Fruit fly (Drosophila melanogaster) whole organism, wandering third instar larva: Measurements from ENCODE around the gene Evi5.

Experiments
- Abd-B ChIP-seq: fragments of >200 bp; optimal IDR thresholded peaks from 2 replicates; lab custom pipeline; 2017; ENCODE audit warnings: missing biosample characterization, missing genetic modification characterization
- CG32264 ChIP-seq: fragments of 200-800 bp; sonication (Bioruptor generic); optimal IDR thresholded peaks from 2 replicates; lab custom pipeline; 2016; ENCODE audit warnings: missing biosample characterization, missing genetic modification characterization
- CrebA ChIP-seq: fragments of 200-800 bp; sonication (Bioruptor generic); optimal IDR thresholded peaks from 2 replicates; lab custom pipeline; 2016; ENCODE audit warnings: missing biosample characterization, mild to moderate bottlenecking, missing genetic modification characterization, borderline replicate concordance
- HLH106 ChIP-seq: fragments of 200-800 bp; optimal IDR thresholded peaks from 3 replicates; lab custom pipeline; 2019; ENCODE audit warnings: missing biosample characterization, mild to moderate bottlenecking, missing genetic modification characterization, moderate library complexity
- Hnf4 ChIP-seq: fragments of 200-800 bp; sonication (Bioruptor generic); optimal IDR thresholded peaks from 2 replicates; lab custom pipeline; 2016; ENCODE audit warnings: missing biosample characterization, mild to moderate bottlenecking, missing genetic modification characterization
- Hr78 ChIP-seq: fragments of >200 bp; optimal IDR thresholded peaks from 2 replicates; lab custom pipeline; 2017; ENCODE audit warnings: missing biosample characterization, missing genetic modification characterization
- Hr83 ChIP-seq: fragments of 200-300 bp; sonication (Bioruptor generic); optimal IDR thresholded peaks from 2 replicates; lab custom pipeline; 2016; ENCODE audit warnings: missing biosample characterization, mild to moderate bottlenecking, missing genetic modification characterization, moderate library complexity; ENCODE audit not compliant: poor library complexity, severe bottlenecking
- Jra ChIP-seq: sonication (Bioruptor generic); optimal IDR thresholded peaks from 2 replicates; lab custom pipeline; 2016; ENCODE audit warnings: missing biosample characterization, missing genetic modification characterization
- Mio ChIP-seq: sonication (Bioruptor generic); optimal IDR thresholded peaks from 2 replicates; lab custom pipeline; 2016; ENCODE audit warnings: missing biosample characterization, missing genetic modification characterization
- OdsH ChIP-seq: fragments of 200-800 bp; sonication (Bioruptor generic); optimal IDR thresholded peaks from 2 replicates; lab custom pipeline; 2016; ENCODE audit warnings: missing biosample characterization, mild to moderate bottlenecking, missing genetic modification characterization
- Rel ChIP-seq, 2 experiments: fragments of 200-800 bp; sonication (Bioruptor generic) in 1 of 2; optimal IDR thresholded peaks; 2 replicates in 1 of 2; 3 replicates in 1 of 2; lab custom pipeline; 2016 to 2019; ENCODE audit warnings: mild to moderate bottlenecking in 2 of 2, missing biosample characterization in 2 of 2, missing genetic modification characterization in 2 of 2, moderate library complexity in 1 of 2
- Sp1 ChIP-seq: fragments of 200-800 bp; sonication (Bioruptor generic); optimal IDR thresholded peaks from 3 replicates; lab custom pipeline; 2019; ENCODE audit warnings: missing biosample characterization, mild to moderate bottlenecking, missing genetic modification characterization, moderate library complexity
- Vsx2 ChIP-seq: fragments of 200-300, 225-300 bp; sonication (Bioruptor generic); optimal IDR thresholded peaks from 2 replicates; lab custom pipeline; 2018; ENCODE audit warnings: missing biosample characterization, missing genetic modification characterization; ENCODE audit not compliant: partially characterized antibody
- br ChIP-seq: fragments of 200-800 bp; sonication (Bioruptor generic); optimal IDR thresholded peaks from 2 replicates; lab custom pipeline; 2016; ENCODE audit warnings: missing biosample characterization, missing genetic modification characterization
- brk ChIP-seq: fragments of 200-800 bp; sonication (Bioruptor generic); optimal IDR thresholded peaks from 2 replicates; lab custom pipeline; 2016; ENCODE audit warnings: missing biosample characterization, mild to moderate bottlenecking, missing genetic modification characterization
- dmrt93B ChIP-seq: fragments of 200-800 bp; sonication (Bioruptor generic); optimal IDR thresholded peaks from 2 replicates; lab custom pipeline; 2018; ENCODE audit warnings: missing biosample characterization, mild to moderate bottlenecking, missing genetic modification characterization
- ey ChIP-seq: fragments of 200-800 bp; sonication (Bioruptor generic); optimal IDR thresholded peaks from 2 replicates; lab custom pipeline; 2016; ENCODE audit warnings: missing biosample characterization, missing genetic modification characterization
- foxo ChIP-seq, 2 experiments: fragments of 200-800 bp; sonication (Bioruptor generic); optimal IDR thresholded peaks; 2 replicates in 1 of 2; 3 replicates in 1 of 2; lab custom pipeline; 2016 to 2017; ENCODE audit warnings: missing biosample characterization in 2 of 2, missing genetic modification characterization in 2 of 2
- fru ChIP-seq: fragments of 200-800 bp; sonication (Bioruptor generic); optimal IDR thresholded peaks from 3 replicates; lab custom pipeline; 2016; ENCODE audit warnings: missing biosample characterization, mild to moderate bottlenecking, missing genetic modification characterization
- h ChIP-seq: fragments of 200-800 bp; sonication (Bioruptor generic); optimal IDR thresholded peaks from 3 replicates; lab custom pipeline; 2016; ENCODE audit warnings: missing biosample characterization, mild to moderate bottlenecking, missing genetic modification characterization
- jim ChIP-seq: fragments of 175-275, 200-325 bp; sonication (Bioruptor generic); optimal IDR thresholded peaks from 2 replicates; lab custom pipeline; 2016; ENCODE audit warnings: missing biosample characterization, mild to moderate bottlenecking, missing genetic modification characterization
- lola ChIP-seq: fragments of >200 bp; optimal IDR thresholded peaks from 2 replicates; lab custom pipeline; 2017; ENCODE audit warnings: missing biosample characterization, missing genetic modification characterization
- pan ChIP-seq: fragments of >200 bp; optimal IDR thresholded peaks from 2 replicates; lab custom pipeline; 2017
- psq ChIP-seq: fragments of 200-800 bp; sonication (Bioruptor generic); optimal IDR thresholded peaks from 3 replicates; lab custom pipeline; 2017; ENCODE audit warnings: missing biosample characterization, mild to moderate bottlenecking, missing genetic modification characterization, moderate library complexity
- rgr ChIP-seq: fragments of 200-800 bp; sonication (Bioruptor generic); optimal IDR thresholded peaks from 3 replicates; lab custom pipeline; 2016; ENCODE audit warnings: missing biosample characterization, mild to moderate bottlenecking, missing genetic modification characterization
- sage ChIP-seq: fragments of 200-800 bp; sonication (Bioruptor generic); optimal IDR thresholded peaks from 2 replicates; lab custom pipeline; 2016; ENCODE audit warnings: missing biosample characterization, mild to moderate bottlenecking, missing genetic modification characterization
- sv ChIP-seq: fragments of 200-800 bp; sonication (Bioruptor generic); optimal IDR thresholded peaks from 3 replicates; lab custom pipeline; 2016; ENCODE audit warnings: missing biosample characterization, missing genetic modification characterization
- tai ChIP-seq: sonication (Bioruptor generic); optimal IDR thresholded peaks from 2 replicates; lab custom pipeline; 2016; ENCODE audit warnings: missing biosample characterization, missing genetic modification characterization
- usp ChIP-seq: fragments of >200 bp; optimal IDR thresholded peaks from 2 replicates; lab custom pipeline; 2017; ENCODE audit warnings: missing biosample characterization, missing genetic modification characterization
- woc ChIP-seq: sonication (Bioruptor generic); optimal IDR thresholded peaks from 2 replicates; lab custom pipeline; 2016; ENCODE audit warnings: missing biosample characterization, mild to moderate bottlenecking, missing genetic modification characterization

The Evi5 gene

DNA sequence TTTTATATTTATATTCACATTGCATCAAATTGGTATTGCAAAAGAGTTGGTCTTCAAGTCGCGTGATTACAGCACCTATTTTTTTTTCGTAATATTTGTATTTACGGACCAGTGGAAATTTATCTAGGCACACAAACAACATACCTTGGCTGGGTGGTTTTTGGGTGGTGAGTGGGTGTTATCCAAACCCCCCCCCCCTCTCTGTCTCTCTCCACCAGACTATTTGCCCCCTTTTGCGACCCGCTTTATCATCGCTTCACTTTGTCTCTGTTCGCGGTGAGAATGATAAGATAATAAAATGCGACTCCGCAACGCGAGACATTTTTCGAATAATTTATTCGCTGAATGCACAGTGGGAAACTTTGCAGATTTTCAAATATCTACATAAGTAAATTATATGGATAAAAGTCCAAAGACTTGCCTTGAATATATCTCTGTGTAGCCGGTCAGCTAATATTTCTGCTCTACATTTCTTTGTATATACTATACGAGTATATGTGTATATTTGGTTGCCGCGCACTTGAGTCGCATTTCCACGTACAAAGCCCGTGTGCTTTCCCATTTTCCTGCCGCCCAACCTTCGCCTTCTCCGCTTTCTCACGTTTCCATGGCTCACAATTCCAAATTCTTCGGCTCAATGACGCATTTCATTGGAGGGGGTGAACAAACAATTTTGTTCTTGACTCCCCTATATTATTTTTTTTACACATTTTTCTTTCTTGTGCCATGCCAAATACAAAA lies 47.2 kb upstream of the Evi5 start:
- TF ChIP-seq rgr (GFP tag; lab: Kevin White, UChicago) (peak; percentile 7), fru (GFP tag; lab: Kevin White, UChicago) (peak; percentile 18), foxo (GFP tag; optimal IDR thresholded peaks at IDR 0.05; lab: Kevin White, UChicago) (peak in 1 of 2 experiments; percentile 30), sv (GFP tag; lab: Kevin White, UChicago) (no peak), lola (GFP tag; lab: Kevin White, UChicago) (no peak), dmrt93B (GFP tag; lab: Kevin White, UChicago) (no peak), Rel (GFP tag; optimal IDR thresholded peaks at IDR 0.05; lab: Kevin White, UChicago) (no peak), Rel (tag; optimal IDR thresholded peaks at IDR 0.05; lab: Kevin White, UChicago) (peak; percentile 88), psq (GFP tag; lab: Kevin White, UChicago) (peak; percentile 13), Hr78 (GFP tag; lab: Kevin White, UChicago) (no peak), h (peak; percentile 37), HLH106 (tag; lab: Kevin White, UChicago) (peak; percentile 16), OdsH (GFP tag; lab: Kevin White, UChicago) (no peak), CrebA (GFP tag; lab: Kevin White, UChicago) (no peak), ey (GFP tag; lab: Kevin White, UChicago) (no peak), Abd-B (GFP tag; lab: Kevin White, UChicago) (no peak)
- TF ChIP-seq, all 38 proteins: peak for 7

DNA sequence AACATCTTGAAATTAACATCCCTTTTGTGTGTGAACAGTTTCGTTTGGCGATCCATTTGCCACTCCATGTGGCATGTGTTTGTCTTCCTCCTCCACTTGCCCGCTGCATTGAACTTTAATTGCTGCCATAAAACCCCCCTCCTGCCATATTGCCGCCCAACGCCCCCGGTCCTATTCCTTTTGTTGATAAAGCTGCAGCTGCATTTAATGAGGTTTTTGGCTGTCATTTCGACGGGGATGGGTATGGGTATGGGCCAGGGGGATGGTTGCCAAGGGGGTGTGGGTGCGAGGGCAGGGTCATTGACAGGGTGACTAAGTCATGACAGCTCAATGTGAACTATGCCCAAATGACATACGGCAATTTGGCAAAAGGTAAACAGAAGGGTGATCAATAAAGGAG lies 46.1 kb upstream of the Evi5 start:
- TF ChIP-seq Rel (GFP tag; optimal IDR thresholded peaks at IDR 0.05; lab: Kevin White, UChicago) (no peak), Rel (tag; optimal IDR thresholded peaks at IDR 0.05; lab: Kevin White, UChicago) (peak; percentile 13), HLH106 (tag; lab: Kevin White, UChicago) (no peak)
- TF ChIP-seq, all 38 proteins: peak for 1

DNA sequence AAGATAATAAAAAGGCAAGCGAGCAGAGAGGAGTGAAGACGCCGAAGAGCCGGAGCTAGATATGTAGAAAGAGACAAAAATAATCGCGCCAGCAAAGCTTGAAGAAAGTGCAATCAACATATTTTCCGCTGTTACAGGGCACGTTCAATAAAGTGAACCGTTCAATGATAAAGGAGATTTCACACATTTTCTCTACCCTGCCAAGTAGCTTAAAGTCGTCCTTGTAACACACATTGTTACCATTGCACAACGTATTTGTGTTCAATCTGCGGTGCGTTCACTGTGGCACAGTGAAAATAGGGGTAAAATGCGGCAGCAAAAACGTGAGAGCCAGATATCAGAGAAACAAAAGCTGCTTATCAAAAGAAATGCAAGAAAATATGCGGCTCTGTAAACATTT lies 45.3 kb upstream of the Evi5 start:
- peak; percentile 79 for TF ChIP-seq fru (GFP tag; lab: Kevin White, UChicago)
- TF ChIP-seq Hnf4: peak; percentile 76
- peak; percentile 28 for TF ChIP-seq Mio
- peak; percentile 65 for TF ChIP-seq HLH106 (tag; lab: Kevin White, UChicago)
- TF ChIP-seq brk (GFP tag; lab: Kevin White, UChicago): no peak
- TF ChIP-seq ey (GFP tag; lab: Kevin White, UChicago): peak; percentile 77
- no peak for TF ChIP-seq usp (GFP tag; lab: Kevin White, UChicago)
- TF ChIP-seq rgr (GFP tag; lab: Kevin White, UChicago): peak; percentile 65
- TF ChIP-seq woc: peak; percentile 58
- peak; percentile 42 for TF ChIP-seq OdsH (GFP tag; lab: Kevin White, UChicago)
- TF ChIP-seq CrebA (GFP tag; lab: Kevin White, UChicago): no peak
- TF ChIP-seq Sp1: peak; percentile 54
- no peak for TF ChIP-seq Rel (GFP tag; optimal IDR thresholded peaks at IDR 0.05; lab: Kevin White, UChicago)
- TF ChIP-seq Rel (tag; optimal IDR thresholded peaks at IDR 0.05; lab: Kevin White, UChicago): peak; percentile 25
- TF ChIP-seq tai: peak; percentile 47
- peak; percentile 42 for TF ChIP-seq CG32264 (GFP tag; lab: Kevin White, UChicago)
- peak; percentile 66 for TF ChIP-seq Hr83 (GFP tag; lab: Kevin White, UChicago)
- peak; percentile 59 for TF ChIP-seq psq (GFP tag; lab: Kevin White, UChicago)
- peak; percentile 78 for TF ChIP-seq h
- TF ChIP-seq Jra: no peak
- peak; percentile 65 for TF ChIP-seq br
- peak in 1 of 2 experiments; percentile 82 for TF ChIP-seq foxo (GFP tag; optimal IDR thresholded peaks at IDR 0.05; lab: Kevin White, UChicago)
- peak; percentile 51 for TF ChIP-seq dmrt93B (GFP tag; lab: Kevin White, UChicago)
- no peak for TF ChIP-seq pan (lab: Kevin White, UChicago)

DNA sequence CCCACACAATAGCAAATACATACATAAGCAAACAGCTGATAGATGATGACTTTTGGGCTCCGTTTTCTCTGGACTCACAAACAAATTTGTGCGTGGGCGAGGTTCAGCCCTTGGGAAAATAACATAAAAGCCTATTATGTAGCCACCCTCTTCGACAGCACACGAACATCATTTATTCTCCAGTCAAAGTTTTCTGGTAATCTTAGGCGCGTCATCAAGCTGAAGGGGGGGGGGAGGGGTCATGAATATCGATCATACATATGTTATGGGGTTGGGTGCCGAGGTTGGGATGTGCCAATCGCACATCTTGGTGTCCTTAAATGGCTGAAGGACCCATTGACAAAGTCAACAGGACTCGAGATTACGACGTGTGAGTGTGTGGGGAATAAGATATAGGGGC lies 44.0 kb upstream of the Evi5 start:
- no peak for TF ChIP-seq rgr (GFP tag; lab: Kevin White, UChicago)
- TF ChIP-seq Vsx2 (GFP tag; lab: Kevin White, UChicago): no peak
- no peak for TF ChIP-seq OdsH (GFP tag; lab: Kevin White, UChicago)
- TF ChIP-seq CrebA (GFP tag; lab: Kevin White, UChicago): no peak
- no peak for TF ChIP-seq jim
- TF ChIP-seq Mio: no peak
- TF ChIP-seq sage: no peak
- TF ChIP-seq, all 38 proteins: peak for 0
